Fruit fly (Drosophila melanogaster): ENCODE measurements around the gene CG14238.

Gene CG14238

DNA sequence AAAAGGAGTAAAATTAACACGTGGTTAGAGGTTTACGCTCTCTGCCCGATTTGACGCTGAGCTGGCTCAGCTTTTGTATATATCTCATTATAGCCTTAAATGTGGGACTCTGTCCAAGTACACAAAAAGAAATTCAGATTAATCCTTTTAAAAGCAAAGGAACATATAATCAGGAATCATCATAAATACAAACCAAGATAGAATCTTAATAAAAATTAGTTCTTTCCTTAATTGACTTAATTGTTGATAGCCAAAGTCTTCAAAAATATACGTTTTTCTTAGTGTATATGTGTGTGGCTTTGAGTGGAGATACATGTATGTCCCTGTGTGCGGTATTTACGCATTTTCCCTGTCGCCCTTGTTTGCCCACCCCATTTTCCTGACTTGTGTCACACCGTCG, 36.2 kb downstream of the CG14238 start:
- TF ChIP-seq insv (optimal IDR thresholded peaks at IDR 0.05) (no peak), Sin3A (optimal IDR thresholded peaks at IDR 0.05) (no peak), psq (optimal IDR thresholded peaks at IDR 0.05) (no peak), ttk (optimal IDR thresholded peaks at IDR 0.05) (no peak), h (optimal IDR thresholded peaks at IDR 0.05) (no peak), Myc (optimal IDR thresholded peaks at IDR 0.05) (no peak)

dm6 chr3R:26496356-26496755, 38.3 kb downstream of the CG14238 start:
- no peak for TF ChIP-seq psq (optimal IDR thresholded peaks at IDR 0.05)
- no peak for TF ChIP-seq h (optimal IDR thresholded peaks at IDR 0.05)
- TF ChIP-seq Sin3A (optimal IDR thresholded peaks at IDR 0.05): no peak
- TF ChIP-seq Myc (optimal IDR thresholded peaks at IDR 0.05): no peak
- no peak for TF ChIP-seq insv (optimal IDR thresholded peaks at IDR 0.05)
- no peak for TF ChIP-seq ttk (optimal IDR thresholded peaks at IDR 0.05)

DNA sequence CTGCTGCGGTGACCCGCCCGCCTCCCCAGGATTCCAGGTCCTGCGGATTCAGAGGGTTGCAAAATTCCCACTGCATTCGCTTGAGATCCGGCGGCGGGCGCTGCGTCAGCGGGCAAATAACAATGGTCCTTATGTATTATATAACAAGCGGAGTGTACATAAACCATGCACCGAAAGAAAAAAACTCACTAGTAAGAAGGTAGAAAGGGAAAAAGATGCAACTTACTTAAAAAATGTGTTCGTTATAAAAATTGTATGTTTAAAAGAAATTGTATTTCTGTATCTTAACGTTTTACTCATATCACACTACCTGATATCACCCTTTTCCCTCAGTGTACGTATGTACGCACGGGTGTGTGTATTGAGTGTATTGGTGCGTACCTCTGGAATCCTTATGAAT, 41.1 kb downstream of the CG14238 start:
- TF ChIP-seq h (optimal IDR thresholded peaks at IDR 0.05): no peak
- TF ChIP-seq insv (optimal IDR thresholded peaks at IDR 0.05): no peak
- TF ChIP-seq psq (optimal IDR thresholded peaks at IDR 0.05): no peak
- TF ChIP-seq Myc (optimal IDR thresholded peaks at IDR 0.05): no peak
- TF ChIP-seq ttk (optimal IDR thresholded peaks at IDR 0.05): no peak
- no peak for TF ChIP-seq Sin3A (optimal IDR thresholded peaks at IDR 0.05)

dm6 chr3R:26500355-26500754, 42.3 kb downstream of the CG14238 start:
- TF ChIP-seq insv (optimal IDR thresholded peaks at IDR 0.05) (no peak), ttk (optimal IDR thresholded peaks at IDR 0.05) (no peak), h (optimal IDR thresholded peaks at IDR 0.05) (no peak), psq (optimal IDR thresholded peaks at IDR 0.05) (no peak), Myc (optimal IDR thresholded peaks at IDR 0.05) (no peak), Sin3A (optimal IDR thresholded peaks at IDR 0.05) (no peak)

dm6 chr3R:26502072-26502471, 44.0 kb downstream of the CG14238 start:
- TF ChIP-seq insv (optimal IDR thresholded peaks at IDR 0.05) (no peak), ttk (optimal IDR thresholded peaks at IDR 0.05) (no peak), Myc (optimal IDR thresholded peaks at IDR 0.05) (no peak), h (optimal IDR thresholded peaks at IDR 0.05) (no peak), Sin3A (optimal IDR thresholded peaks at IDR 0.05) (no peak), psq (optimal IDR thresholded peaks at IDR 0.05) (no peak)

dm6 chr3R:26502907-26503306, 44.9 kb downstream of the CG14238 start:
- TF ChIP-seq Myc (optimal IDR thresholded peaks at IDR 0.05): no peak
- TF ChIP-seq Sin3A (optimal IDR thresholded peaks at IDR 0.05): no peak
- TF ChIP-seq ttk (optimal IDR thresholded peaks at IDR 0.05): no peak
- TF ChIP-seq h (optimal IDR thresholded peaks at IDR 0.05): no peak
- no peak for TF ChIP-seq psq (optimal IDR thresholded peaks at IDR 0.05)
- no peak for TF ChIP-seq insv (optimal IDR thresholded peaks at IDR 0.05)

dm6 chr3R:26503317-26503716, 45.3 kb downstream of the CG14238 start:
- TF ChIP-seq Sin3A (optimal IDR thresholded peaks at IDR 0.05) (no peak), Myc (optimal IDR thresholded peaks at IDR 0.05) (no peak), insv (optimal IDR thresholded peaks at IDR 0.05) (no peak), psq (optimal IDR thresholded peaks at IDR 0.05) (no peak), ttk (optimal IDR thresholded peaks at IDR 0.05) (no peak), h (optimal IDR thresholded peaks at IDR 0.05) (no peak)

DNA sequence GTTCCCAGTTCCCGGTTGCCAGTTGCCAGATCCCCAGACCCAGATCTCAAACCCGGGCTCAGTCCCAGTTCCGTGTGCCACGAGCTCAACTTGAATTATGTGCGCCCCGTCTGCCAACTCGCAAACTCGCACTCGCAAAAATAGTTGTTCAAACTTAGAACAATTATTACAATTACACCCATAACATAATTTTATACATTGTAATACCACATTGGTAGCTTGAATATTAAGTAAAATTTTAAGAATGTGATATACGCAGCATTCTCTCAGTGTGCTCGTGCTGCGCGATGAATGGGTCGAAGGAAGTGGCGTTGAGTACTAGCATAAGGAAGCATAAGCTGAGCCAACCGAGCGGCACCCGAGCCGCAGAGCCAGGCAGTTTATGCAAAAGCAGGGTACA, 49.8 kb downstream of the CG14238 start:
- no peak for TF ChIP-seq insv (optimal IDR thresholded peaks at IDR 0.05)
- TF ChIP-seq ttk (optimal IDR thresholded peaks at IDR 0.05): no peak
- TF ChIP-seq psq (optimal IDR thresholded peaks at IDR 0.05): no peak
- TF ChIP-seq Sin3A (optimal IDR thresholded peaks at IDR 0.05): no peak
- no peak for TF ChIP-seq h (optimal IDR thresholded peaks at IDR 0.05)
